Worm (Caenorhabditis elegans) whole organism, midembryonic: Measurements from ENCODE around the gene chil-5.
"Not testable (repeated sequence)": the region's sequence is repeated elsewhere in the genome, so short reads cannot be mapped to it uniquely, and the experiment has no call there.

ENCODE experiments used
- T22C8.4 ChIP-seq: fragments of 200-800 bp; sonication (Bioruptor generic); IDR thresholded peaks from 2 replicates; pipeline ENCODE4 v1.3.6; 2022; ENCODE audit warnings: missing genetic modification characterization, missing compliant biosample characterization
- cog-1 ChIP-seq: sonication (generic microtip); optimal IDR thresholded peaks from 2 replicates; lab custom pipeline; 2016; ENCODE audit warnings: missing genetic modification characterization, missing compliant biosample characterization
- flt-1 ChIP-seq: fragments of 200-800 bp; sonication (Bioruptor generic); IDR thresholded peaks from 2 replicates; pipeline ENCODE4 v1.3.6; 2022; ENCODE audit warnings: missing genetic modification characterization, missing compliant biosample characterization
- klf-2 ChIP-seq: fragments of 200-800 bp; sonication (Bioruptor generic); conservative IDR thresholded peaks from 2 replicates; pipeline ENCODE4 v1.3.6; 2022; ENCODE audit warnings: missing genetic modification reagents, missing genetic modification characterization, missing compliant biosample characterization
- med-1 ChIP-seq: sonication (generic microtip); optimal IDR thresholded peaks from 2 replicates; lab custom pipeline; 2017; ENCODE audit warnings: missing genetic modification characterization, mild to moderate bottlenecking, missing compliant biosample characterization, antibody characterized with exemption, missing genetic modification reagents; ENCODE audit not compliant: insufficient read depth
- ref-1 ChIP-seq: fragments of 200-800 bp; sonication (Bioruptor generic); conservative IDR thresholded peaks from 2 replicates; pipeline ENCODE4 v1.3.6; 2022; ENCODE audit warnings: missing genetic modification reagents, missing genetic modification characterization, missing compliant biosample characterization
- tab-1 ChIP-seq: fragments of 200-800 bp; sonication (Bioruptor generic); IDR thresholded peaks from 2 replicates; pipeline ENCODE4 v1.3.6; 2022; ENCODE audit warnings: missing genetic modification characterization, missing compliant biosample characterization
- ztf-23 ChIP-seq: fragments of 200-800 bp; sonication (Bioruptor generic); IDR thresholded peaks from 2 replicates; pipeline ENCODE4 v1.3.6; 2022; ENCODE audit warnings: missing genetic modification reagents, missing genetic modification characterization, missing compliant biosample characterization
- ztf-29 ChIP-seq: fragments of 200-800 bp; sonication (Bioruptor generic); IDR thresholded peaks from 2 replicates; pipeline ENCODE4 v1.3.6; 2022; ENCODE audit warnings: missing genetic modification reagents, missing genetic modification characterization, missing compliant biosample characterization

chil-5 gene

ce11 chrII:9886216-9886615 is 26.7 kb upstream of the chil-5 start, which contains the start of gene algn-8:
Gene algn-8, minus strand, starts transcription at chrII:9886442.
- no peak for TF ChIP-seq klf-2 (GFP tag; lab: Robert Waterston, UW)
- no peak for TF ChIP-seq tab-1 (GFP tag; lab: Robert Waterston, UW)
- TF ChIP-seq cog-1 (tag; lab: Kevin White, UChicago) = no peak
- no peak for TF ChIP-seq T22C8.4 (GFP tag; lab: Robert Waterston, UW)
- no peak for TF ChIP-seq flt-1 (GFP tag; lab: Robert Waterston, UW)
- no peak for TF ChIP-seq ztf-29 (GFP tag; lab: Robert Waterston, UW)
- no peak for TF ChIP-seq ztf-23
- no peak for TF ChIP-seq med-1
- no peak for TF ChIP-seq ref-1 (GFP tag; lab: Robert Waterston, UW)

- no peak for TF ChIP-seq T22C8.4 (GFP tag; lab: Robert Waterston, UW)
- TF ChIP-seq tab-1 (GFP tag; lab: Robert Waterston, UW) = no peak
Measured at ce11 chrII:9880826-9881225, 21.4 kb upstream of the chil-5 start, which contains the start of gene C08H9.15. Gene C08H9.15, plus strand, starts transcription at chrII:9881193.

ce11 chrII:9879815-9880214 is 20.3 kb upstream of the chil-5 start:
- TF ChIP-seq cog-1 (tag; lab: Kevin White, UChicago) = no peak
- no peak for TF ChIP-seq med-1
- no peak for TF ChIP-seq flt-1 (GFP tag; lab: Robert Waterston, UW)
- no peak for TF ChIP-seq klf-2 (GFP tag; lab: Robert Waterston, UW)
- no peak for TF ChIP-seq T22C8.4 (GFP tag; lab: Robert Waterston, UW)
- no peak for TF ChIP-seq ztf-23

- TF ChIP-seq cog-1 (tag; lab: Kevin White, UChicago) (no peak), tab-1 (GFP tag; lab: Robert Waterston, UW) (no peak), klf-2 (GFP tag; lab: Robert Waterston, UW) (no peak), med-1 (no peak), ztf-29 (GFP tag; lab: Robert Waterston, UW) (no peak), ref-1 (GFP tag; lab: Robert Waterston, UW) (no peak), ztf-23 (no peak), T22C8.4 (GFP tag; lab: Robert Waterston, UW) (no peak), flt-1 (GFP tag; lab: Robert Waterston, UW) (no peak)
Measured at ce11 chrII:9874508-9875229, 15.2 kb upstream of the chil-5 start, which contains the start of the genes chil-2 and ctsa-3.2. Gene chil-2, minus strand, starts transcription at chrII:9874608. Gene ctsa-3.2, plus strand, starts transcription at chrII:9875179.

ce11 chrII:9872961-9873360 is 13.5 kb upstream of the chil-5 start, which contains the start of gene chil-8:
Gene chil-8, minus strand, starts transcription at chrII:9873061.
- TF ChIP-seq ztf-29 (GFP tag; lab: Robert Waterston, UW) (no peak), cog-1 (tag; lab: Kevin White, UChicago) (no peak), ref-1 (GFP tag; lab: Robert Waterston, UW) (no peak), ztf-23 (no peak), T22C8.4 (GFP tag; lab: Robert Waterston, UW) (no peak), med-1 (no peak), tab-1 (GFP tag; lab: Robert Waterston, UW) (no peak), flt-1 (GFP tag; lab: Robert Waterston, UW) (no peak), klf-2 (GFP tag; lab: Robert Waterston, UW) (no peak)

ce11 chrII:9871061-9871460 is 11.6 kb upstream of the chil-5 start, which contains the start of gene chil-7:
Gene chil-7, minus strand, starts transcription at chrII:9871172.
- TF ChIP-seq T22C8.4 (GFP tag; lab: Robert Waterston, UW) = no peak
- TF ChIP-seq ztf-23 = no peak
- no peak for TF ChIP-seq tab-1 (GFP tag; lab: Robert Waterston, UW)
- TF ChIP-seq ref-1 (GFP tag; lab: Robert Waterston, UW) = no peak
- TF ChIP-seq klf-2 (GFP tag; lab: Robert Waterston, UW) = no peak
- no peak for TF ChIP-seq ztf-29 (GFP tag; lab: Robert Waterston, UW)
- TF ChIP-seq flt-1 (GFP tag; lab: Robert Waterston, UW) = no peak
- no peak for TF ChIP-seq cog-1 (tag; lab: Kevin White, UChicago)
- TF ChIP-seq med-1 = no peak

ce11 chrII:9868698-9869097 is 9.2 kb upstream of the chil-5 start, which contains the start of gene old-1:
Gene old-1, minus strand, starts transcription at chrII:9868747.
- TF ChIP-seq T22C8.4 (GFP tag; lab: Robert Waterston, UW) (no peak), med-1 (no peak), ztf-23 (no peak), flt-1 (GFP tag; lab: Robert Waterston, UW) (no peak), klf-2 (GFP tag; lab: Robert Waterston, UW) (no peak), cog-1 (tag; lab: Kevin White, UChicago) (no peak), tab-1 (GFP tag; lab: Robert Waterston, UW) (no peak), ref-1 (GFP tag; lab: Robert Waterston, UW) (no peak), ztf-29 (GFP tag; lab: Robert Waterston, UW) (no peak)

ce11 chrII:9868207-9868606 is 8.7 kb upstream of the chil-5 start:
- TF ChIP-seq flt-1 (GFP tag; lab: Robert Waterston, UW) (no peak), ztf-29 (GFP tag; lab: Robert Waterston, UW) (no peak), cog-1 (tag; lab: Kevin White, UChicago) (no peak), ztf-23 (no peak), T22C8.4 (GFP tag; lab: Robert Waterston, UW) (no peak), tab-1 (GFP tag; lab: Robert Waterston, UW) (no peak), med-1 (no peak), klf-2 (GFP tag; lab: Robert Waterston, UW) (no peak), ref-1 (GFP tag; lab: Robert Waterston, UW) (no peak)

- not testable (repeated sequence) for TF ChIP-seq ztf-29, klf-2, tab-1 (GFP tag; lab: Robert Waterston, UW)
Measured at ce11 chrII:9866378-9866777, 6.9 kb upstream of the chil-5 start, which contains the start of gene chil-1. Gene chil-1, minus strand, starts transcription at chrII:9866478.
